Fruit fly (Drosophila melanogaster) whole organism, embryonic: ENCODE results near the gene Tnpo.

Experiments used
- CG10431 ChIP-seq: fragments of 200-800 bp; sonication (Bioruptor generic); optimal IDR thresholded peaks from 3 replicates; lab custom pipeline; 2018; ENCODE audit warnings: missing biosample characterization, mild to moderate bottlenecking, missing genetic modification characterization
- CG11723 ChIP-seq: fragments of 200-800 bp; sonication (Bioruptor generic); optimal IDR thresholded peaks from 2 replicates; lab custom pipeline; 2017; ENCODE audit warnings: missing biosample characterization, mild to moderate bottlenecking, missing genetic modification characterization
- CG12104 ChIP-seq: fragments of 200-800 bp; sonication (Bioruptor generic); optimal IDR thresholded peaks from 3 replicates; lab custom pipeline; 2016; ENCODE audit warnings: missing biosample characterization, missing genetic modification characterization
- CG14965 ChIP-seq: fragments of 200-800 bp; sonication (Bioruptor generic); optimal IDR thresholded peaks from 2 replicates; lab custom pipeline; 2016; ENCODE audit warnings: missing biosample characterization, missing genetic modification characterization, borderline replicate concordance
- CG15514 ChIP-seq: fragments of 200-800 bp; sonication (Bioruptor generic); optimal IDR thresholded peaks from 3 replicates; lab custom pipeline; 2017; ENCODE audit warnings: missing biosample characterization, missing genetic modification characterization, mild to moderate bottlenecking, moderate library complexity, missing genetic modification reagents
- CG17186 ChIP-seq: fragments of 200-800 bp; sonication (Bioruptor generic); optimal IDR thresholded peaks from 3 replicates; lab custom pipeline; 2017; ENCODE audit warnings: missing biosample characterization, missing genetic modification reagents, missing genetic modification characterization
- CG2199 ChIP-seq: fragments of 200-800 bp; sonication (Bioruptor generic); IDR thresholded peaks from 3 replicates; pipeline ENCODE4 v1.3.6; 2022; ENCODE audit warnings: missing biosample characterization, missing genetic modification characterization
- CG34224 ChIP-seq: fragments of 200-800 bp; sonication (Bioruptor generic); IDR thresholded peaks from 3 replicates; pipeline ENCODE4 v1.3.6; 2022; ENCODE audit warnings: missing biosample characterization, missing genetic modification characterization; ENCODE audit not compliant: partially characterized antibody
- CG34422 ChIP-seq: fragments of 200-800 bp; sonication (Bioruptor generic); IDR thresholded peaks from 3 replicates; pipeline ENCODE4 v1.3.6; 2022; ENCODE audit warnings: missing biosample characterization, missing genetic modification characterization
- CG42726 ChIP-seq: fragments of 200-800 bp; sonication (Bioruptor generic); IDR thresholded peaks from 2 replicates; pipeline ENCODE4 v1.3.6; 2022; ENCODE audit warnings: missing biosample characterization, missing genetic modification characterization; ENCODE audit not compliant: partially characterized antibody
- CG6175 ChIP-seq: fragments of 200-800 bp; sonication (Bioruptor generic); IDR thresholded peaks from 3 replicates; pipeline ENCODE4 v1.3.6; 2022; ENCODE audit warnings: missing biosample characterization, missing genetic modification characterization
- CG6683 ChIP-seq: fragments of 200-800 bp; sonication (Bioruptor generic); optimal IDR thresholded peaks from 2 replicates; lab custom pipeline; 2017; ENCODE audit warnings: missing biosample characterization, mild to moderate bottlenecking, missing genetic modification characterization, missing genetic modification reagents
- CG6791 ChIP-seq: fragments of 200-800 bp; sonication (Bioruptor generic); IDR thresholded peaks from 3 replicates; pipeline ENCODE4 v1.3.6; 2022; ENCODE audit warnings: missing biosample characterization, missing genetic modification characterization; ENCODE audit not compliant: partially characterized antibody
- CG7372 ChIP-seq: fragments of 200-800 bp; sonication (Bioruptor generic); IDR thresholded peaks from 2 replicates; pipeline ENCODE4 v1.3.6; 2022; ENCODE audit warnings: missing biosample characterization, missing genetic modification characterization
- CG7556 ChIP-seq: fragments of 200-800 bp; sonication (Bioruptor generic); optimal IDR thresholded peaks from 2 replicates; lab custom pipeline; 2017; ENCODE audit warnings: missing biosample characterization, mild to moderate bottlenecking, missing genetic modification characterization
- CG7928 ChIP-seq: fragments of 200-800 bp; sonication (Bioruptor generic); optimal IDR thresholded peaks from 2 replicates; lab custom pipeline; 2017; ENCODE audit warnings: missing biosample characterization, mild to moderate bottlenecking, missing genetic modification characterization
- CG8924 ChIP-seq: fragments of 200-800 bp; optimal IDR thresholded peaks from 3 replicates; lab custom pipeline; 2019; ENCODE audit warnings: missing biosample characterization, mild to moderate bottlenecking, missing genetic modification characterization, moderate library complexity
- CG9817 ChIP-seq: fragments of 200-800 bp; sonication (Bioruptor generic); optimal IDR thresholded peaks from 2 replicates; lab custom pipeline; 2018; ENCODE audit warnings: missing biosample characterization, mild to moderate bottlenecking, missing genetic modification characterization, moderate library complexity
- CG9876 ChIP-seq: fragments of 200-800 bp; sonication (Bioruptor generic); optimal IDR thresholded peaks from 2 replicates; lab custom pipeline; 2016; ENCODE audit warnings: missing biosample characterization, missing genetic modification characterization
- CkIIα-i1 ChIP-seq: fragments of 200-800 bp; sonication (Bioruptor generic); IDR thresholded peaks from 2 replicates; pipeline ENCODE4 v1.3.6; 2022; ENCODE audit warnings: missing biosample characterization, missing genetic modification characterization
- Dek ChIP-seq: fragments of 200-800 bp; sonication (Bioruptor generic); optimal IDR thresholded peaks from 3 replicates; lab custom pipeline; 2019; ENCODE audit warnings: missing biosample characterization, mild to moderate bottlenecking, missing genetic modification characterization, moderate library complexity
- Dip2 ChIP-seq: fragments of 200-800 bp; sonication (Bioruptor generic); IDR thresholded peaks from 2 replicates; pipeline ENCODE4 v1.3.6; 2022; ENCODE audit warnings: missing biosample characterization, missing genetic modification characterization
- Elba2 ChIP-seq: fragments of 200-800 bp; sonication (Bioruptor generic); optimal IDR thresholded peaks from 3 replicates; lab custom pipeline; 2016; ENCODE audit warnings: missing biosample characterization, missing genetic modification characterization
- HLH4C ChIP-seq: fragments of 200-800 bp; sonication (Bioruptor generic); IDR thresholded peaks from 3 replicates; pipeline ENCODE4 v1.3.6; 2022; ENCODE audit warnings: missing biosample characterization, missing genetic modification characterization; ENCODE audit not compliant: partially characterized antibody
- Hand ChIP-seq: fragments of 200-800 bp; sonication (Bioruptor generic); optimal IDR thresholded peaks from 2 replicates; lab custom pipeline; 2017; ENCODE audit warnings: mild to moderate bottlenecking, missing biosample characterization, missing genetic modification reagents, missing genetic modification characterization
- Hey ChIP-seq: fragments of 200-800 bp; sonication (Bioruptor generic); optimal IDR thresholded peaks from 3 replicates; lab custom pipeline; 2018; ENCODE audit warnings: missing biosample characterization, mild to moderate bottlenecking, missing genetic modification characterization
- HmgZ ChIP-seq: fragments of 200-800 bp; sonication (Bioruptor generic); optimal IDR thresholded peaks from 2 replicates; lab custom pipeline; 2018; ENCODE audit warnings: missing biosample characterization, mild to moderate bottlenecking, missing genetic modification characterization
- Jarid2 ChIP-seq: fragments of 200-800 bp; sonication (Bioruptor generic); optimal IDR thresholded peaks from 3 replicates; lab custom pipeline; 2017; ENCODE audit warnings: mild to moderate bottlenecking, missing biosample characterization, missing genetic modification reagents, missing genetic modification characterization
- Med ChIP-seq: fragments of 200-800 bp; sonication (Bioruptor generic); peaks from one replicate; lab custom pipeline; 2016; ENCODE audit warnings: missing biosample characterization, missing genetic modification characterization, mild to moderate bottlenecking, inconsistent platforms, moderate library complexity
- Meics ChIP-seq: fragments of 200-800 bp; sonication (Bioruptor generic); optimal IDR thresholded peaks from 2 replicates; lab custom pipeline; 2017; ENCODE audit warnings: missing biosample characterization, mild to moderate bottlenecking, missing genetic modification characterization
- Mrtf ChIP-seq: fragments of 200-800 bp; sonication (Bioruptor generic); IDR thresholded peaks from 3 replicates; pipeline ENCODE4 v1.3.6; 2022; ENCODE audit warnings: missing biosample characterization, missing genetic modification characterization
- NFAT ChIP-seq: fragments of 200-800 bp; sonication (Bioruptor generic); IDR thresholded peaks from 2 replicates; pipeline ENCODE4 v1.3.6; 2022; ENCODE audit warnings: missing biosample characterization, missing genetic modification characterization
- Nf-YC ChIP-seq: fragments of 200-800 bp; optimal IDR thresholded peaks from 3 replicates; lab custom pipeline; 2019; ENCODE audit warnings: missing biosample characterization, mild to moderate bottlenecking, missing genetic modification characterization, moderate library complexity
- NfI ChIP-seq: fragments of 200-800 bp; sonication (Bioruptor generic); optimal IDR thresholded peaks from 3 replicates; lab custom pipeline; 2018; ENCODE audit warnings: missing biosample characterization, mild to moderate bottlenecking, missing genetic modification characterization, moderate library complexity
- ac ChIP-seq: fragments of 200-800 bp; sonication (Bioruptor generic); optimal IDR thresholded peaks from 3 replicates; lab custom pipeline; 2017; ENCODE audit warnings: missing biosample characterization, mild to moderate bottlenecking, missing genetic modification characterization
- ato ChIP-seq: fragments of 200-800 bp; sonication (Bioruptor generic); IDR thresholded peaks from 2 replicates; pipeline ENCODE4 v1.3.6; 2022; ENCODE audit warnings: missing biosample characterization, missing genetic modification characterization; ENCODE audit not compliant: partially characterized antibody
- crp ChIP-seq, 2 experiments: fragments of 200-800 bp; sonication (Bioruptor generic); optimal IDR thresholded peaks; 2 replicates in 1 of 2; 3 replicates in 1 of 2; lab custom pipeline; 2017; ENCODE audit warnings: missing biosample characterization in 2 of 2, missing genetic modification characterization in 2 of 2, mild to moderate bottlenecking in 1 of 2, moderate library complexity in 1 of 2
- dati ChIP-seq: fragments of 200-800 bp; sonication (Bioruptor generic); IDR thresholded peaks from 2 replicates; pipeline ENCODE4 v1.3.6; 2022; ENCODE audit warnings: missing biosample characterization, missing genetic modification characterization
- dm ChIP-seq: fragments of 200-800 bp; sonication (Bioruptor generic); optimal IDR thresholded peaks from 3 replicates; lab custom pipeline; 2016; ENCODE audit warnings: missing biosample characterization, missing genetic modification characterization
- dpn ChIP-seq, 2 experiments: fragments of 200-800 bp; sonication (Bioruptor generic); optimal IDR thresholded peaks; 3 replicates each; lab custom pipeline; 2016; ENCODE audit warnings: missing biosample characterization in 2 of 2, missing genetic modification characterization in 2 of 2
- fu2 ChIP-seq: fragments of 200-800 bp; sonication (Bioruptor generic); optimal IDR thresholded peaks from 2 replicates; lab custom pipeline; 2016; ENCODE audit warnings: missing biosample characterization, missing genetic modification characterization
- gsb ChIP-seq: fragments of 200-800 bp; sonication (Bioruptor generic); IDR thresholded peaks from 2 replicates; pipeline ENCODE4 v1.3.6; 2022; ENCODE audit warnings: missing biosample characterization, missing genetic modification characterization
- gsb-n ChIP-seq: fragments of 200-800 bp; sonication (Bioruptor generic); optimal IDR thresholded peaks from 3 replicates; lab custom pipeline; 2018; ENCODE audit warnings: missing biosample characterization, mild to moderate bottlenecking, missing genetic modification characterization
- inv ChIP-seq: fragments of 200-800 bp; sonication (Bioruptor generic); IDR thresholded peaks from 2 replicates; pipeline ENCODE4 v1.3.6; 2022; ENCODE audit warnings: missing biosample characterization, missing genetic modification characterization; ENCODE audit not compliant: partially characterized antibody
- sd ChIP-seq: fragments of 200-800 bp; sonication (Bioruptor generic); optimal IDR thresholded peaks from 3 replicates; lab custom pipeline; 2018; ENCODE audit warnings: missing biosample characterization, mild to moderate bottlenecking, missing genetic modification characterization, moderate library complexity
- sug ChIP-seq: fragments of 200-800 bp; optimal IDR thresholded peaks from 2 replicates; lab custom pipeline; 2019; ENCODE audit warnings: missing biosample characterization, mild to moderate bottlenecking, missing genetic modification characterization, moderate library complexity
- trh ChIP-seq: fragments of 200-800 bp; sonication (Bioruptor generic); optimal IDR thresholded peaks from 2 replicates; lab custom pipeline; 2016; ENCODE audit warnings: missing biosample characterization, missing genetic modification characterization
- unpg ChIP-seq: fragments of 200-800 bp; sonication (Bioruptor generic); optimal IDR thresholded peaks from 3 replicates; lab custom pipeline; 2018; ENCODE audit warnings: missing biosample characterization, mild to moderate bottlenecking, missing genetic modification characterization, moderate library complexity

The Tnpo gene

DNA sequence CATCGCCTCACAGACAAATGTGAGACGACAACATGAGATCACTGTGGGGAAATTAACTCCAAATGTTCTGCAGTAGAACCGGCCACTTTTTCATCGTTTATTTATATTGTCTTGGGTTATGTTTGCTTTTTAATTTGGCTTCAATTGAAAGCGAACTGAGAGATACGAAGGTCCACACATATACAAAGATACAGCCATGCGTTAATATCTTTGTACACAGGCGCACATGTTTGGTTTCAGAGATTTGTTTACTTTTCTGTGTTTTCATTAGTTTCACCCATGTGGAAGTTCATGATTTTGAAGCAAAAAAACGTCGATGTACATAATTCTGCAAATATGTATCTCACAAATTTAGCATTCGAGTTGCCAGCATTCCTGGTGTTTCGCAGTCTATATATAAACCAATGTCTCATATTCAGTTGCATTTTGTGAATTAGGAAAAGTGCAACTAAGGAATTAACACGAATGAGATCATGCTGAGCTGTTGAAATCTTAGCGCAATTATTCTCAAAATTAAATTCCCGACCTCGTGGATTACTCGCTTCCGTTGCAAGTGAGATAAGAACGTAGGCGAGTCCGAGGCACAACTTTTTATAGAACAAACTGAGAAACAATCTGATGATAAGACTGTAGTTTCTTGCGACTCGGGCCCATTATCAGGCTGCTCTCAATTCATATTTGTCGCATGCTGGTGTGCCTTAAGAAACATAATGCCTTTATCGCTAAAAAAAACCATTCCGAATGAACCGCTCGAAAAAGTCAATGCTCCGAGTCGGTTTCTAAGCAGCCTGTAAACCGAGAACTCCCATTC lies 22.9 kb downstream of the Tnpo start (continued):
- no peak for TF ChIP-seq sd (tag; lab: Kevin White, UChicago)
- TF ChIP-seq Mrtf (GFP tag; lab: Robert Waterston, UW): no peak
- TF ChIP-seq CG6175 (GFP tag; lab: Robert Waterston, UW): peak; percentile 56; the same call in 2 of the 3 replicates
- TF ChIP-seq Hand: no peak
- TF ChIP-seq CG11723 (GFP tag; lab: Kevin White, UChicago): no peak
- no peak for TF ChIP-seq Nf-YC (tag; lab: Kevin White, UChicago)
- no peak for TF ChIP-seq CG34224 (GFP tag; lab: Robert Waterston, UW)
- TF ChIP-seq HmgZ (tag; lab: Kevin White, UChicago): peak; percentile 16
- no peak for TF ChIP-seq CG7928 (GFP tag; lab: Kevin White, UChicago)
- no peak for TF ChIP-seq Elba2 (GFP tag; lab: Kevin White, UChicago)
- no peak for TF ChIP-seq trh
- peak; percentile 60 for TF ChIP-seq ac (GFP tag; lab: Kevin White, UChicago)
- no peak for TF ChIP-seq CG7372 (GFP tag; lab: Robert Waterston, UW)
- TF ChIP-seq Jarid2 (GFP tag; lab: Kevin White, UChicago): peak; percentile 28
- no peak for TF ChIP-seq CG6791 (GFP tag; lab: Robert Waterston, UW)
- TF ChIP-seq HLH4C (GFP tag; lab: Robert Waterston, UW): no peak
- no peak for TF ChIP-seq crp (GFP tag; optimal IDR thresholded peaks at IDR 0.05; lab: Kevin White, UChicago)
- peak; percentile 49; the same call in 1 of the 3 replicates for TF ChIP-seq CG2199 (GFP tag; lab: Robert Waterston, UW)
- TF ChIP-seq CG7556 (GFP tag; lab: Kevin White, UChicago): no peak
- TF ChIP-seq dati (GFP tag; lab: Robert Waterston, UW): no peak
- no peak for TF ChIP-seq Dip2 (GFP tag; lab: Robert Waterston, UW)
- no peak for TF ChIP-seq CG9876 (GFP tag; lab: Kevin White, UChicago)
- no peak for TF ChIP-seq inv
- TF ChIP-seq Hey: peak; percentile 33
- TF ChIP-seq CG8924: peak; percentile 65
- TF ChIP-seq dpn (GFP tag; optimal IDR thresholded peaks at IDR 0.05; lab: Kevin White, UChicago): no peak
- TF ChIP-seq dm (GFP tag; lab: Kevin White, UChicago): peak; percentile 0
- TF ChIP-seq CkIIα-i1: no peak
- peak; percentile 49; the same call in 1 of the 3 replicates for TF ChIP-seq CG34422 (GFP tag; lab: Robert Waterston, UW)
- no peak for TF ChIP-seq ato (GFP tag; lab: Robert Waterston, UW)
- peak; percentile 25 for TF ChIP-seq CG12104 (GFP tag; lab: Kevin White, UChicago)
- TF ChIP-seq fu2: no peak
- no peak for TF ChIP-seq CG10431 (GFP tag; lab: Kevin White, UChicago)
- TF ChIP-seq CG9817 (tag; lab: Kevin White, UChicago): peak; percentile 10
- TF ChIP-seq NFAT (GFP tag; lab: Robert Waterston, UW): no peak
- TF ChIP-seq CG15514: peak; percentile 56
- TF ChIP-seq CG14965 (GFP tag; lab: Kevin White, UChicago): no peak
- TF ChIP-seq NfI (GFP tag; lab: Kevin White, UChicago): no peak
- TF ChIP-seq unpg (GFP tag; lab: Kevin White, UChicago): no peak
- peak; percentile 4 for TF ChIP-seq CG17186 (GFP tag; lab: Kevin White, UChicago)
- TF ChIP-seq gsb-n (tag; lab: Kevin White, UChicago): no peak
- no peak for TF ChIP-seq CG6683 (GFP tag; lab: Kevin White, UChicago)
- TF ChIP-seq Dek: no peak
- TF ChIP-seq Meics (GFP tag; lab: Kevin White, UChicago): peak; percentile 53
- TF ChIP-seq gsb: no peak
- TF ChIP-seq sug: no peak
- TF ChIP-seq Med (GFP tag; lab: Kevin White, UChicago): peak; percentile 85
- TF ChIP-seq CG42726 (GFP tag; lab: Robert Waterston, UW): no peak
